Fruit fly (Drosophila melanogaster) whole organism, embryonic: ENCODE measurements around the gene atl.
A peak's percentile ranks its signal among the peaks of the same experiment; 100 is the strongest.

Experiments used
- BEAF-32 ChIP-seq: fragments of 200-800 bp; sonication (Bioruptor generic); optimal IDR thresholded peaks from 3 replicates; lab custom pipeline; 2017; ENCODE audit warnings: missing biosample characterization, missing genetic modification characterization, mild to moderate bottlenecking, moderate library complexity, missing genetic modification reagents
- CG10147 ChIP-seq: fragments of 200-800 bp; sonication (Bioruptor generic); optimal IDR thresholded peaks from 2 replicates; lab custom pipeline; 2019; ENCODE audit warnings: missing biosample characterization, mild to moderate bottlenecking, missing genetic modification characterization, moderate library complexity
- CG10267 ChIP-seq: fragments of 200-800 bp; sonication (Bioruptor generic); optimal IDR thresholded peaks from 2 replicates; lab custom pipeline; 2018; ENCODE audit warnings: missing biosample characterization, mild to moderate bottlenecking, missing genetic modification characterization, moderate library complexity
- CG14441 ChIP-seq: fragments of 200-800 bp; sonication (Bioruptor generic); IDR thresholded peaks from 2 replicates; pipeline ENCODE4 v1.3.6; 2022; ENCODE audit warnings: missing biosample characterization, missing genetic modification characterization
- CG15514 ChIP-seq: fragments of 200-800 bp; sonication (Bioruptor generic); optimal IDR thresholded peaks from 3 replicates; lab custom pipeline; 2017; ENCODE audit warnings: missing biosample characterization, missing genetic modification characterization, mild to moderate bottlenecking, moderate library complexity, missing genetic modification reagents
- CG2678 ChIP-seq: fragments of 200-800 bp; sonication (Bioruptor generic); optimal IDR thresholded peaks from 3 replicates; lab custom pipeline; 2019; ENCODE audit warnings: missing biosample characterization, mild to moderate bottlenecking, missing genetic modification characterization, moderate library complexity
- CG3838 ChIP-seq: fragments of 200-800 bp; sonication (Bioruptor generic); optimal IDR thresholded peaks from 3 replicates; lab custom pipeline; 2016; ENCODE audit warnings: missing biosample characterization, missing genetic modification characterization
- CG3847 ChIP-seq: fragments of 200-800 bp; sonication (Bioruptor generic); IDR thresholded peaks from 2 replicates; pipeline ENCODE4 v1.3.6; 2022; ENCODE audit warnings: missing biosample characterization, missing genetic modification characterization
- CG6791 ChIP-seq: fragments of 200-800 bp; sonication (Bioruptor generic); IDR thresholded peaks from 3 replicates; pipeline ENCODE4 v1.3.6; 2022; ENCODE audit warnings: missing biosample characterization, missing genetic modification characterization; ENCODE audit not compliant: partially characterized antibody
- CG8924 ChIP-seq: fragments of 200-800 bp; optimal IDR thresholded peaks from 3 replicates; lab custom pipeline; 2019; ENCODE audit warnings: missing biosample characterization, mild to moderate bottlenecking, missing genetic modification characterization, moderate library complexity
- CG9609 ChIP-seq: fragments of 200-800 bp; sonication (Bioruptor generic); optimal IDR thresholded peaks from 3 replicates; lab custom pipeline; 2016; ENCODE audit warnings: missing biosample characterization, missing genetic modification characterization
- Dp ChIP-seq: fragments of 200-800 bp; sonication (Bioruptor generic); optimal IDR thresholded peaks from 2 replicates; lab custom pipeline; 2018; ENCODE audit warnings: missing biosample characterization, mild to moderate bottlenecking, missing genetic modification characterization, moderate library complexity
- Dref ChIP-seq: fragments of 200-800 bp; sonication (Bioruptor generic); IDR thresholded peaks from 2 replicates; pipeline ENCODE4 v1.3.6; 2022; ENCODE audit warnings: missing biosample characterization, missing genetic modification characterization
- ERR ChIP-seq: fragments of 200-800 bp; sonication (Bioruptor generic); optimal IDR thresholded peaks from 2 replicates; lab custom pipeline; 2016; ENCODE audit warnings: missing biosample characterization, missing genetic modification characterization
- HLH4C ChIP-seq: fragments of 200-800 bp; sonication (Bioruptor generic); IDR thresholded peaks from 3 replicates; pipeline ENCODE4 v1.3.6; 2022; ENCODE audit warnings: missing biosample characterization, missing genetic modification characterization; ENCODE audit not compliant: partially characterized antibody
- Hr39 ChIP-seq: fragments of >200 bp; optimal IDR thresholded peaks from 2 replicates; lab custom pipeline; 2017
- MBD-R2 ChIP-seq: fragments of 200-800 bp; sonication (Bioruptor generic); IDR thresholded peaks from 2 replicates; pipeline ENCODE4 v1.3.6; 2022; ENCODE audit warnings: missing biosample characterization, missing genetic modification characterization
- MESR4 ChIP-seq: fragments of 200-800 bp; sonication (Bioruptor generic); optimal IDR thresholded peaks from 2 replicates; lab custom pipeline; 2018; ENCODE audit warnings: missing biosample characterization, mild to moderate bottlenecking, missing genetic modification characterization, moderate library complexity
- Med ChIP-seq: fragments of 200-800 bp; sonication (Bioruptor generic); peaks from one replicate; lab custom pipeline; 2016; ENCODE audit warnings: missing biosample characterization, missing genetic modification characterization, mild to moderate bottlenecking, inconsistent platforms, moderate library complexity
- Meics ChIP-seq: fragments of 200-800 bp; sonication (Bioruptor generic); optimal IDR thresholded peaks from 2 replicates; lab custom pipeline; 2017; ENCODE audit warnings: missing biosample characterization, mild to moderate bottlenecking, missing genetic modification characterization
- Myb ChIP-seq: fragments of 200-800 bp; sonication (Bioruptor generic); optimal IDR thresholded peaks from 2 replicates; lab custom pipeline; 2016; ENCODE audit warnings: missing biosample characterization, missing genetic modification characterization
- NfI ChIP-seq: fragments of 200-800 bp; sonication (Bioruptor generic); optimal IDR thresholded peaks from 3 replicates; lab custom pipeline; 2018; ENCODE audit warnings: missing biosample characterization, mild to moderate bottlenecking, missing genetic modification characterization, moderate library complexity
- Pdp1 ChIP-seq, 2 experiments: fragments of 200-800 bp; sonication (Bioruptor generic); optimal IDR thresholded peaks; 3 replicates each; lab custom pipeline; 2016; ENCODE audit warnings: missing biosample characterization in 2 of 2, missing genetic modification characterization in 2 of 2, mild to moderate bottlenecking in 1 of 2, moderate library complexity in 1 of 2
- Sry-β ChIP-seq: fragments of 200-800 bp; sonication (Bioruptor generic); optimal IDR thresholded peaks from 2 replicates; lab custom pipeline; 2018; ENCODE audit warnings: missing biosample characterization, mild to moderate bottlenecking, missing genetic modification characterization, moderate library complexity
- YL-1 ChIP-seq: fragments of 200-800 bp; sonication (Bioruptor generic); optimal IDR thresholded peaks from 3 replicates; lab custom pipeline; 2017; ENCODE audit warnings: missing biosample characterization, mild to moderate bottlenecking, missing genetic modification characterization
- br ChIP-seq: fragments of >200 bp; optimal IDR thresholded peaks from 2 replicates; lab custom pipeline; 2017
- chif ChIP-seq, 2 experiments: fragments of 200-800 bp; sonication (Bioruptor generic); optimal IDR thresholded peaks; 3 replicates each; lab custom pipeline; 2016; ENCODE audit warnings: missing biosample characterization in 2 of 2, missing genetic modification characterization in 2 of 2
- croc ChIP-seq: fragments of 200-800 bp; sonication (Bioruptor generic); conservative IDR thresholded peaks from 3 replicates; pipeline ENCODE4 v1.3.6; 2022; ENCODE audit warnings: missing biosample characterization, missing genetic modification characterization
- crp ChIP-seq, 2 experiments: fragments of 200-800 bp; sonication (Bioruptor generic); optimal IDR thresholded peaks; 2 replicates in 1 of 2; 3 replicates in 1 of 2; lab custom pipeline; 2017; ENCODE audit warnings: missing biosample characterization in 2 of 2, missing genetic modification characterization in 2 of 2, mild to moderate bottlenecking in 1 of 2, moderate library complexity in 1 of 2
- dmrt99B ChIP-seq: fragments of 200-800 bp; sonication (Bioruptor generic); optimal IDR thresholded peaks from 2 replicates; lab custom pipeline; 2018; ENCODE audit warnings: missing biosample characterization, mild to moderate bottlenecking, missing genetic modification characterization, moderate library complexity
- ewg ChIP-seq: fragments of 200-800 bp; sonication (Bioruptor generic); optimal IDR thresholded peaks from 3 replicates; lab custom pipeline; 2017; ENCODE audit warnings: mild to moderate bottlenecking, missing biosample characterization, missing genetic modification reagents, missing genetic modification characterization
- gfzf ChIP-seq: fragments of 200-800 bp; sonication (Bioruptor generic); optimal IDR thresholded peaks from 2 replicates; lab custom pipeline; 2016; ENCODE audit warnings: missing biosample characterization, mild to moderate bottlenecking, missing genetic modification characterization, moderate library complexity
- gro ChIP-seq: fragments of 200-800 bp; sonication (Bioruptor generic); optimal IDR thresholded peaks from 2 replicates; lab custom pipeline; 2016; ENCODE audit warnings: missing biosample characterization, missing genetic modification characterization
- hbn ChIP-seq: fragments of 200-800 bp; sonication (Bioruptor generic); IDR thresholded peaks from 2 replicates; pipeline ENCODE4 v1.3.6; 2022; ENCODE audit warnings: missing biosample characterization, missing genetic modification characterization; ENCODE audit not compliant: partially characterized antibody
- jumu ChIP-seq: fragments of 200-800 bp; sonication (Bioruptor generic); optimal IDR thresholded peaks from 3 replicates; lab custom pipeline; 2016; ENCODE audit warnings: missing biosample characterization, missing genetic modification characterization
- knrl ChIP-seq: fragments of 200-800 bp; sonication (Bioruptor generic); IDR thresholded peaks from 3 replicates; pipeline ENCODE4 v1.3.6; 2022; ENCODE audit warnings: missing biosample characterization, missing genetic modification characterization; ENCODE audit not compliant: partially characterized antibody
- oc ChIP-seq: fragments of 200-800 bp; sonication (Bioruptor generic); optimal IDR thresholded peaks from 2 replicates; lab custom pipeline; 2018; ENCODE audit warnings: missing biosample characterization, mild to moderate bottlenecking, missing genetic modification characterization, moderate library complexity
- p53 ChIP-seq: fragments of 200-800 bp; sonication (Bioruptor generic); optimal IDR thresholded peaks from 2 replicates; lab custom pipeline; 2016; ENCODE audit warnings: missing biosample characterization, missing genetic modification characterization
- pnt ChIP-seq: fragments of 200-800 bp; sonication (Bioruptor generic); optimal IDR thresholded peaks from 3 replicates; lab custom pipeline; 2016; ENCODE audit warnings: missing biosample characterization, missing genetic modification characterization
- scrt ChIP-seq: fragments of 200-800 bp; sonication (Bioruptor generic); optimal IDR thresholded peaks from 2 replicates; lab custom pipeline; 2018; ENCODE audit warnings: missing biosample characterization, mild to moderate bottlenecking, missing genetic modification characterization, moderate library complexity
- sna ChIP-seq: fragments of 200-800 bp; sonication (Bioruptor generic); IDR thresholded peaks from 2 replicates; pipeline ENCODE4 v1.3.6; 2022; ENCODE audit warnings: missing biosample characterization, missing genetic modification characterization; ENCODE audit not compliant: partially characterized antibody
- tin ChIP-seq: fragments of 200-800 bp; sonication (Bioruptor generic); optimal IDR thresholded peaks from 3 replicates; lab custom pipeline; 2016; ENCODE audit warnings: missing biosample characterization, missing genetic modification characterization
- trem ChIP-seq: fragments of 200-800 bp; optimal IDR thresholded peaks from 3 replicates; lab custom pipeline; 2019; ENCODE audit warnings: missing biosample characterization, mild to moderate bottlenecking, missing genetic modification characterization, moderate library complexity
- usp ChIP-seq: fragments of >200 bp; optimal IDR thresholded peaks from 2 replicates; lab custom pipeline; 2017; ENCODE audit warnings: missing biosample characterization, missing genetic modification characterization
- vvl ChIP-seq: fragments of 200-800 bp; sonication (Bioruptor generic); IDR thresholded peaks from 2 replicates; pipeline ENCODE4 v1.3.6; 2022; ENCODE audit warnings: missing biosample characterization, missing genetic modification characterization
- zf30C ChIP-seq: fragments of 200-800 bp; sonication (Bioruptor generic); optimal IDR thresholded peaks from 3 replicates; lab custom pipeline; 2018; ENCODE audit warnings: missing biosample characterization, mild to moderate bottlenecking, missing genetic modification characterization

atl gene

DNA sequence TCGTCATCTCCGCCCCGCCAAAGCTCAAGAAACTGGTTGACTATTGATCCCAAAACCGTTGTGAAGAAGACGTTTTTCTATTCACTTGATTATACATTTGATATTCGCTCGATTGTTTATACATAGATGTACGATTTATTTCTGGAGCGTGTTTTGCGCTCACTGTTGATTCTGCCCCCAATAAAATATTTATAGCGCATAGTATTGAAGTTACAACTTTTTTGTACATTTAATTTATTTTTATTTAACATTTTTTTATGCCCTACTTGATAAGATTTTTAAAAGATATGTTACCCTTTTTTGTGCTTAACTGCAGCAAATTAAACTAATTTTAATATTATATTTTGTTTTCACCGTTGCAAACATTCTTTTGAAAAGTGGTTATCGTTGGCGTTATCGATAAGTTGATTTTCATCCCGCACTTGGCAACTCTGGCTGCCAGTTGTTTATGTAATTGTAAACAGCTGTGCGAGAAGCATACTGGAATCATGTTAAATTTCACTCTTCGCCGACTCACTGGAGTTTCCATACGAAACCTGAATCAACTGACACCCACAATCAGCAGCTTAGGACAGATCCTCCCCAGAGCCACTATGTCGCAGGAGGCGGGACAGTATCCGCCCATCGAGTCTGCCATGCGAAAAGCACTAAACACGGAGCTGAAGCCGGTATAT is 33.8 kb downstream of the atl start, which contains the start of gene CG31126 (continued):
- peak; percentile 68 to 94 for TF ChIP-seq crp (GFP tag; optimal IDR thresholded peaks at IDR 0.05; lab: Kevin White, UChicago)
- TF ChIP-seq BEAF-32 (GFP tag; lab: Kevin White, UChicago), result peak; percentile 48
- TF ChIP-seq CG8924 (tag; lab: Kevin White, UChicago), result no peak
- no peak for TF ChIP-seq gro
- TF ChIP-seq scrt (GFP tag; lab: Kevin White, UChicago), result no peak
- TF ChIP-seq CG3847 (GFP tag; lab: Robert Waterston, UW), result 0 out of 2 replicates have a peak, but pooled peaks have one; percentile 13
- peak; percentile 95 for TF ChIP-seq MBD-R2 (GFP tag; lab: Robert Waterston, UW)
- TF ChIP-seq CG6791 (GFP tag; lab: Robert Waterston, UW), result peak; percentile 33; the same call in 1 of the 3 replicates
- TF ChIP-seq zf30C (GFP tag; lab: Kevin White, UChicago), result no peak
- TF ChIP-seq Hr39 (lab: Kevin White, UChicago), result no peak
- TF ChIP-seq Dref (GFP tag; lab: Robert Waterston, UW), result peak; percentile 85
- no peak for TF ChIP-seq usp (GFP tag; lab: Kevin White, UChicago)
- TF ChIP-seq p53 (GFP tag; lab: Kevin White, UChicago), result no peak
- TF ChIP-seq sna, result peak; percentile 63; the same call in 1 of the 2 replicates
- TF ChIP-seq br (lab: Kevin White, UChicago), result no peak
- TF ChIP-seq vvl (GFP tag; lab: Robert Waterston, UW), result 0 out of 2 replicates have a peak, but pooled peaks have one; percentile 37
- peak; percentile 68 for TF ChIP-seq YL-1 (GFP tag; lab: Kevin White, UChicago)
- TF ChIP-seq HLH4C, result peak; percentile 55; the same call in 1 of the 3 replicates
- peak; percentile 37 for TF ChIP-seq CG10267 (tag; lab: Kevin White, UChicago)
- TF ChIP-seq Meics (GFP tag; lab: Kevin White, UChicago), result no peak
- no peak for TF ChIP-seq tin (GFP tag; lab: Kevin White, UChicago)
- TF ChIP-seq CG15514 (GFP tag; lab: Kevin White, UChicago), result peak; percentile 33
- 0 out of 3 replicates have a peak, but pooled peaks have one; percentile 9 for TF ChIP-seq knrl (GFP tag; lab: Robert Waterston, UW)
- no peak for TF ChIP-seq gfzf
- TF ChIP-seq croc (GFP tag; lab: Robert Waterston, UW), result no peak
- peak; percentile 53 for TF ChIP-seq Dp (GFP tag; lab: Kevin White, UChicago)
- TF ChIP-seq Myb (GFP tag; lab: Kevin White, UChicago), result peak; percentile 93
- peak; percentile 65 for TF ChIP-seq Med (GFP tag; lab: Kevin White, UChicago)
- no peak for TF ChIP-seq NfI (GFP tag; lab: Kevin White, UChicago)
- peak; percentile 66 for TF ChIP-seq MESR4 (GFP tag; lab: Kevin White, UChicago)
- peak; percentile 31 for TF ChIP-seq trem (tag; lab: Kevin White, UChicago)

DNA sequence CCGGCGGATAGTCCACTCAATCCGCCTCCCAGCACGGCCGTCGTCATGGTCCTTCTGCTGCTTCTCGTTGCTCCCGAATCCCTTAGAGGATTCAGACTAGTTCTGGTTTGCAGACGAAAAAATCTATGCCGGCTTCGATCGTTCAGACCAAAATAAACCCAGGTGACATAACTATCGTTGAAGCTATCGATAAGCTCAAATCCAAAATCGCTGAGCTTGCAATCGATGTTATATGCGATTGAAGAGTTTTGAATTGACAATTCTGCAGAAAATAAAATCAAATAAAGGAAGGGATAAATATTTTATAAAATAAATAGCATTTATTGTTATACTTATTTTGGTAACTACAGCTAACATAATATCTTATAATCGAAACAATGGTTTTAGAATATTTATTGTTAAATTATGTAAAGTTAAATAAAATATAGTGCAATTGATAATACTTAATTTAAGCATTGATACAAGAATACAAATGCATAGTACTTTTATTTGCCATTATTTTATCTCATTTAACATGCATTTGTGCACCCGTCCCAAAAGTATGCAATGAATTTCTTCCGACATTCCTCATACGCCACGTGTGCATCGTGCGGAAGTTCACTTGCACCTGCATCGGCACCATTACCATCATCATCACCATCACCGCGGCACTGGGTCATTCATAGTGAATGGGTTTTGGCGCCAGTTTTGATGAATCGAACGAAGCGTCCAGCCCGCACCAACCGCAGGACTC is 36.4 kb downstream of the atl start, which contains the start of gene Ppox:
Gene Ppox, minus strand, starts transcription at position 173 of the 733 bp plus-strand sequence.
- TF ChIP-seq HLH4C (peak; percentile 92), dmrt99B (no peak), jumu (GFP tag; lab: Kevin White, UChicago) (no peak), usp (GFP tag; lab: Kevin White, UChicago) (no peak), ERR (no peak), CG3838 (GFP tag; lab: Kevin White, UChicago) (no peak), CG2678 (tag; lab: Kevin White, UChicago) (no peak), CG15514 (GFP tag; lab: Kevin White, UChicago) (peak; percentile 21), oc (tag; lab: Kevin White, UChicago) (no peak), pnt (GFP tag; lab: Kevin White, UChicago) (no peak), chif (GFP tag; optimal IDR thresholded peaks at IDR 0.05; lab: Kevin White, UChicago) (no peak), hbn (GFP tag; lab: Robert Waterston, UW) (peak; percentile 94), CG14441 (GFP tag; lab: Robert Waterston, UW) (no peak), ewg (GFP tag; lab: Kevin White, UChicago) (no peak), zf30C (GFP tag; lab: Kevin White, UChicago) (no peak), CG9609 (GFP tag; lab: Kevin White, UChicago) (no peak), Pdp1 (GFP tag; optimal IDR thresholded peaks at IDR 0.05; lab: Kevin White, UChicago) (peak in 1 of 2 experiments; percentile 87), CG10147 (GFP tag; lab: Kevin White, UChicago) (no peak), Sry-β (no peak)
